Fruit fly (Drosophila melanogaster): Measurements from ENCODE around the gene HIP.

HIP gene

dm6 chrX:3775822-3776668 lies 22.9 kb upstream of the HIP start (continued):
- no peak for TF ChIP-seq crc (GFP tag; optimal IDR thresholded peaks at IDR 0.05)
- no peak for TF ChIP-seq CG7556 (GFP tag; optimal IDR thresholded peaks at IDR 0.05)
- no peak for TF ChIP-seq Poxn (GFP tag; IDR thresholded peaks at IDR 0.05)
- no peak for TF ChIP-seq CG1024 (GFP tag; IDR thresholded peaks at IDR 0.05)
- TF ChIP-seq Pdp1 (GFP tag; optimal IDR thresholded peaks at IDR 0.05), result peak in 1 of 2 experiments; percentile 9
- TF ChIP-seq sug (tag; optimal IDR thresholded peaks at IDR 0.05), result no peak
- TF ChIP-seq eve (GFP tag; optimal IDR thresholded peaks at IDR 0.05), result no peak
- no peak for TF ChIP-seq her (GFP tag; optimal IDR thresholded peaks at IDR 0.05)
- TF ChIP-seq CG4820 (GFP tag; optimal IDR thresholded peaks at IDR 0.05), result no peak
- no peak for TF ChIP-seq CG6689 (GFP tag; IDR thresholded peaks at IDR 0.05)
- TF ChIP-seq Atf-2 (GFP tag; optimal IDR thresholded peaks at IDR 0.05), result no peak
- no peak for TF ChIP-seq peb (GFP tag; IDR thresholded peaks at IDR 0.05)
- no peak for TF ChIP-seq onecut (GFP tag; IDR thresholded peaks at IDR 0.05)
- TF ChIP-seq nerfin-2 (GFP tag; IDR thresholded peaks at IDR 0.05; ENCODE audit: partially characterized antibody), result no peak
- TF ChIP-seq odd (GFP tag; optimal IDR thresholded peaks at IDR 0.05), result no peak
- no peak for TF ChIP-seq B-H2 (GFP tag; optimal IDR thresholded peaks at IDR 0.05)
- no peak for TF ChIP-seq pita (GFP tag; optimal IDR thresholded peaks at IDR 0.05)
- TF ChIP-seq chn (GFP tag; optimal IDR thresholded peaks at IDR 0.05), result no peak
- TF ChIP-seq dysf (GFP tag; IDR thresholded peaks at IDR 0.05), result no peak
- no peak for TF ChIP-seq CG8765 (GFP tag; IDR thresholded peaks at IDR 0.05)
- TF ChIP-seq CG14050 (GFP tag; IDR thresholded peaks at IDR 0.05), result no peak
- TF ChIP-seq wor (GFP tag; IDR thresholded peaks at IDR 0.05), result no peak
- TF ChIP-seq Asciz (GFP tag; optimal IDR thresholded peaks at IDR 0.05), result no peak
- no peak for TF ChIP-seq pfk (GFP tag; optimal IDR thresholded peaks at IDR 0.05)
- no peak for TF ChIP-seq fd3F (GFP tag; optimal IDR thresholded peaks at IDR 0.05)
- no peak for TF ChIP-seq Hr78 (GFP tag; optimal IDR thresholded peaks at IDR 0.05)
- TF ChIP-seq grn (GFP tag; optimal IDR thresholded peaks at IDR 0.05), result no peak
- no peak for TF ChIP-seq D19A (tag; optimal IDR thresholded peaks at IDR 0.05)
- no peak for TF ChIP-seq otp (GFP tag; IDR thresholded peaks at IDR 0.05)
- TF ChIP-seq NFAT (GFP tag; IDR thresholded peaks at IDR 0.05), result no peak
- TF ChIP-seq CG12299 (tag; optimal IDR thresholded peaks at IDR 0.05), result peak; percentile 24
- no peak for TF ChIP-seq CG13775 (GFP tag; optimal IDR thresholded peaks at IDR 0.05)
- no peak for TF ChIP-seq Taf1 (GFP tag; IDR thresholded peaks at IDR 0.05)
- TF ChIP-seq CkIIα-i1 (GFP tag; IDR thresholded peaks at IDR 0.05), result no peak
- no peak for TF ChIP-seq Camta (GFP tag; optimal IDR thresholded peaks at IDR 0.05)
- TF ChIP-seq fu2 (GFP tag; optimal IDR thresholded peaks at IDR 0.05), result no peak
- no peak for TF ChIP-seq Oli (tag; optimal IDR thresholded peaks at IDR 0.05)
- TF ChIP-seq NK7.1 (GFP tag; optimal IDR thresholded peaks at IDR 0.05), result no peak
- TF ChIP-seq CG13123 (GFP tag; optimal IDR thresholded peaks at IDR 0.05), result no peak
- TF ChIP-seq Optix (GFP tag; IDR thresholded peaks at IDR 0.05), result no peak
- TF ChIP-seq CG42726 (GFP tag; IDR thresholded peaks at IDR 0.05; ENCODE audit: partially characterized antibody), result no peak
- TF ChIP-seq CG2120 (GFP tag; optimal IDR thresholded peaks at IDR 0.05), result no peak
- 0 out of 2 replicates have a peak, but pooled peaks have one; percentile 18 for TF ChIP-seq crol (GFP tag; IDR thresholded peaks at IDR 0.05)
- TF ChIP-seq bcd (GFP tag; optimal IDR thresholded peaks at IDR 0.05), result no peak
- no peak for TF ChIP-seq twi (tag; optimal IDR thresholded peaks at IDR 0.05)
- no peak for TF ChIP-seq hbn (GFP tag; IDR thresholded peaks at IDR 0.05; ENCODE audit: partially characterized antibody)
- TF ChIP-seq CG11247 (GFP tag; IDR thresholded peaks at IDR 0.05), result no peak
- peak; percentile 2 for TF ChIP-seq cwo (GFP tag; optimal IDR thresholded peaks at IDR 0.05)
- no peak for TF ChIP-seq CG11398 (GFP tag; optimal IDR thresholded peaks at IDR 0.05)
- TF ChIP-seq pzg (GFP tag; optimal IDR thresholded peaks at IDR 0.05), result no peak
